Fruit fly (Drosophila melanogaster): ENCODE measurements around the gene CG18170.

DNA sequence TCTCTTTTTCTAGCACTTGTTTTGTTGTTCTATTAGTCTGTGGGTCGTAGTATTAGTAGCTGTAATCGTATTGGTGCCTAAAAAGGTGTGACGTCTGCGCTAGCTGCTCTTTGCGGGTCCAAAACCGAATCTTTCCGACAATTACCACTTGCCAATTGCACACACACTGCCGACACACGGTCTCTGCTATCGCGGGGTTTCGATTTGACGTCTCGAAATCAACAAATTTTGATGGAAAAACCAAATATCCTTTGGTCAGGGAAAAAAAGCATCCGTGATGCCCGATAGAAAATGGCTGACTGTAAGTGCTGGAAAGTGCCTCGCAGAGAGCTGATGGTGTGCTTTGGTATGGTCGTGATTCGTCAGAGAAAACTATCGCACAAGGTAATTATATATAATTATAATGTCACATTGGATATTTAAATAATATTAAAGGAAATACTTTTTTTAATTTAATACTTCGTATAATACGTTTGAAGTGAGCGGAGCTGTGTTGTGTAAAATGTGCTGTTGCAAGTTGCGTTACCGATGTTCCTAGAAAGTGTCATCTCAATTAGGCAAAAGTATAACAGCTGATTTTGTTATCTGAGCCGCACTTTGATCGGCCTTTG, 44.5 kb upstream of the CG18170 start, which contains the start of the genes Pex10 and CG12099:
- TF ChIP-seq CG8478 (optimal IDR thresholded peaks at IDR 0.05): no peak
- no peak for TF ChIP-seq CTCF (optimal IDR thresholded peaks at IDR 0.05)
